Worm (Caenorhabditis elegans): ENCODE results near the gene srh-25.

- TF ChIP-seq jun-1 (tag; optimal IDR thresholded peaks at IDR 0.05) (no peak), skn-1 (tag; optimal IDR thresholded peaks at IDR 0.05) (no peak), ceh-8 (GFP tag; optimal IDR thresholded peaks at IDR 0.05) (no peak), Y116A8C.19 (tag; optimal IDR thresholded peaks at IDR 0.05; ENCODE audit: borderline replicate concordance) (no peak), aly-2 (tag; optimal IDR thresholded peaks at IDR 0.05) (no peak), fkh-10 (GFP tag; optimal IDR thresholded peaks at IDR 0.05) (no peak), efl-3 (GFP tag; optimal IDR thresholded peaks at IDR 0.05) (no peak), alr-1 (tag; optimal IDR thresholded peaks at IDR 0.05; ENCODE audit: borderline replicate concordance) (no peak), nhr-237 (tag; optimal IDR thresholded peaks at IDR 0.05) (no peak), nhr-47 (tag; optimal IDR thresholded peaks at IDR 0.05) (no peak), mdl-1 (tag; optimal IDR thresholded peaks at IDR 0.05) (no peak), pax-3 (tag; optimal IDR thresholded peaks at IDR 0.05) (no peak), sox-4 (tag; optimal IDR thresholded peaks at IDR 0.05) (no peak), mef-2 (tag; optimal IDR thresholded peaks at IDR 0.05) (no peak)
Measured at ce11 chrV:12405929-12406328, 27.7 kb downstream of the srh-25 start, which contains the start of gene K01D12.10.

Measured in whole organism, L1 larva.